Worm (Caenorhabditis elegans): ENCODE data around the gene F36F12.1.

Gene F36F12.1

DNA sequence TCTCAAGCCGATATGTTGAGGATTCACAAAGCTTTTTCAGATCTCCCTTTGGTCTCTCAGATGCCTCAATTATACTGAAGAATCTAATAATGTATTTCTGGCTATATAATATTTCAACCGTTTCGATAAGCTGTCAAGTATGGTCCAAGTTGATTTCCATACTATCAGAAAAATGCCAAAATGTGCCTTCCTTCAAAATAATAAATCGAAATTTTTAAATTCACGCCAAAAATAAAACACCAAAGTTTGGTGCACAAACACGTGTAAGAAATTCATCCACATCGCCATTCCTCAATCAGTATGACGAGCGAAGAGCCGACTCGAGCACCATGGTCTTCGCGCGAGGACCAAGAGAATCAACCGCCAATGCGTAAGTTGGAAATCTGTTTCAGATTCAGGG, 16.5 kb upstream of the F36F12.1 start, which contains the start of gene F22F7.11:
TSS of gene F22F7.11 (plus strand) at position 301 of the 400 bp plus-strand sequence.
- TF ChIP-seq F37B4.10 (GFP tag; IDR thresholded peaks at IDR 0.05): no peak
- TF ChIP-seq aptf-2 (GFP tag; conservative IDR thresholded peaks at IDR 0.05): no peak
- TF ChIP-seq ccch-3 (GFP tag; optimal IDR thresholded peaks at IDR 0.05): no peak
- TF ChIP-seq let-607 (tag; optimal IDR thresholded peaks at IDR 0.05): no peak
- no peak for TF ChIP-seq madf-8 (GFP tag; conservative IDR thresholded peaks at IDR 0.05)
- TF ChIP-seq dpl-1 (GFP tag; optimal IDR thresholded peaks at IDR 0.05): no peak
- no peak for TF ChIP-seq ceh-58 (GFP tag; IDR thresholded peaks at IDR 0.05)
- no peak for TF ChIP-seq repo-1 (tag; optimal IDR thresholded peaks at IDR 0.05)
- no peak for TF ChIP-seq ceh-79 (tag; optimal IDR thresholded peaks at IDR 0.05)
- no peak for TF ChIP-seq nhr-179 (tag; optimal IDR thresholded peaks at IDR 0.05)
- TF ChIP-seq efl-1 (GFP tag; optimal IDR thresholded peaks at IDR 0.05): no peak
- TF ChIP-seq Y56A3A.18 (GFP tag; IDR thresholded peaks at IDR 0.05): no peak
- no peak for TF ChIP-seq rcor-1 (GFP tag; IDR thresholded peaks at IDR 0.05)
- TF ChIP-seq ets-4 (GFP tag; optimal IDR thresholded peaks at IDR 0.05): no peak
- no peak for TF ChIP-seq dpff-1 (tag; optimal IDR thresholded peaks at IDR 0.05)
- TF ChIP-seq tbx-9 (tag; optimal IDR thresholded peaks at IDR 0.05; ENCODE audit: borderline replicate concordance): no peak
- no peak for TF ChIP-seq snpc-3.4 (tag; optimal IDR thresholded peaks at IDR 0.05)
- TF ChIP-seq let-526 (GFP tag; IDR thresholded peaks at IDR 0.05): no peak

- TF ChIP-seq ccch-3 (GFP tag; optimal IDR thresholded peaks at IDR 0.05) (no peak), fkh-3 (tag; optimal IDR thresholded peaks at IDR 0.05) (no peak), unc-130 (GFP tag; optimal IDR thresholded peaks at IDR 0.05) (no peak), cebp-2 (GFP tag; IDR thresholded peaks at IDR 0.05) (no peak), nfya-2 (GFP tag; IDR thresholded peaks at IDR 0.05) (no peak)
Measured at ce11 chrV:2118574-2118973, 15.6 kb upstream of the F36F12.1 start, which contains the start of gene bgnt-1.2. Gene bgnt-1.2 (minus strand): TSS chrV:2118674.

DNA sequence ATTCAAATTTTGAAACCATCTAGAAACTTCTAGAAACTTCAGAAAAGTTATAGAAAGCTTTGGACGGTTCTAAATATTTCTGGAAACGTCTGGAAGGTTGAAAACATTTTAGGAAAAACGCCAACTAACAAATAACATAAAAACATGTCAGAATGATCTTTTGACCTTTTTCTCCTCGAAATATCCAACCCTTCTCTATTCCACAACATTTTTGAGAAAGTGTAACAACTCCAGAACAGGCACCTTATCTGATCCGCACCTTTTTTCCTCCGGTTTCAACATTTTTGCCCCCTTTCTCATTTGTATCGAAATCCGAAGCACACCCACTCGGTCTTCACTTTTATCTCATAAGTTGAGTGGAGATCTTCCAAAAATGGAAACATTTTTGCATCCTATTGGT, 7.3 kb upstream of the F36F12.1 start, which contains the start of gene F22F7.3:
TSS of gene F22F7.3 (plus strand) at position 301 of the 400 bp plus-strand sequence.
- TF ChIP-seq hrde-1 (tag; optimal IDR thresholded peaks at IDR 0.05; ENCODE audit: borderline replicate concordance) (no peak), ztf-25 (GFP tag; IDR thresholded peaks at IDR 0.05) (no peak), pbrm-1 (GFP tag; IDR thresholded peaks at IDR 0.05) (no peak), rcor-1 (GFP tag; IDR thresholded peaks at IDR 0.05) (no peak), gei-17 (GFP tag; optimal IDR thresholded peaks at IDR 0.05) (no peak), athp-1 (tag; optimal IDR thresholded peaks at IDR 0.05) (no peak), lin-54 (GFP tag; optimal IDR thresholded peaks at IDR 0.05) (no peak), efl-1 (GFP tag; optimal IDR thresholded peaks at IDR 0.05) (no peak), madf-8 (GFP tag; conservative IDR thresholded peaks at IDR 0.05) (no peak)

DNA sequence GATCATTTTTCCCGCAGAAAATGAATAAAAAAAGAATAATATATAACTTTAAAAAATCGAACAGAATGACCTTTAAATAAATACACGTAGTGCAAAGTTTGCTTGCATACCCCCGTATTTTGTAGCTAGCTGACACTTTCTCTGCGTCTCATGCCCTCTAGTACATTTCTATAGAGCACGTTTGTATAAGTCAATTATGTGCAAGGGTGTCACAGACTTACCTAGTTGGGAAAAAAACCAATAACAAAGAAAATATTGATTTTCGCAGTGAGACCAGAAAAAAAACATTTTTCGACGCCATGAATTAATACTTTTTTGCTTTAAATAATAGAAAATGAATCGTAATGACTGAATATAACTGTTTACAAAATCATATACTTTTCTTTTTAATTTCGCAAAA, 6.3 kb upstream of the F36F12.1 start, which contains the start of gene ckb-4:
TSS of gene ckb-4 (minus strand) at position 140 of the 400 bp plus-strand sequence.
- TF ChIP-seq Y79H2A.3 (GFP tag; conservative IDR thresholded peaks at IDR 0.05) (no peak), nhr-80 (tag; optimal IDR thresholded peaks at IDR 0.05) (peak; percentile 22)

ce11 chrV:2105976-2106375, 3.0 kb upstream of the F36F12.1 start, which contains the start of gene F22F7.4:
Gene F22F7.4 (minus strand): TSS chrV:2106076.
- TF ChIP-seq F37B4.10 (GFP tag; IDR thresholded peaks at IDR 0.05) (no peak), hsf-1 (GFP tag; IDR thresholded peaks at IDR 0.05) (no peak), egl-44 (GFP tag; IDR thresholded peaks at IDR 0.05) (no peak), Y67H2A.10 (GFP tag; conservative IDR thresholded peaks at IDR 0.05) (no peak), Y79H2A.3 (GFP tag; conservative IDR thresholded peaks at IDR 0.05) (no peak), efl-1 (GFP tag; optimal IDR thresholded peaks at IDR 0.05) (no peak), F55B11.4 (tag; optimal IDR thresholded peaks at IDR 0.05; ENCODE audit: borderline replicate concordance, insufficient read depth) (no peak), ztf-22 (GFP tag; optimal IDR thresholded peaks at IDR 0.05) (no peak), bed-1 (GFP tag; IDR thresholded peaks at IDR 0.05) (no peak), F33H1.4 (GFP tag; IDR thresholded peaks at IDR 0.05) (no peak), pha-4 (tag; optimal IDR thresholded peaks at IDR 0.05) (no peak), aptf-3 (GFP tag; IDR thresholded peaks at IDR 0.05) (no peak), dox-1 (GFP tag; IDR thresholded peaks at IDR 0.05) (no peak), nhr-90 (tag; optimal IDR thresholded peaks at IDR 0.05) (no peak), hmg-1.2 (GFP tag; IDR thresholded peaks at IDR 0.05) (no peak), snpc-1.1 (tag; optimal IDR thresholded peaks at IDR 0.05; ENCODE audit: insufficient read depth) (no peak)
